Worm (Caenorhabditis elegans): ENCODE data around the gene pals-40.

- no peak for TF ChIP-seq him-1 (tag; optimal IDR thresholded peaks at IDR 0.05)
- no peak for TF ChIP-seq dao-5 (tag; optimal IDR thresholded peaks at IDR 0.05)
These were observed 39.3 kb upstream of the pals-40 start, which contains the start of gene elc-1 for ce11 chrIII:1417090-1417489.

Data from whole organism, L4/young adult.